Worm (Caenorhabditis elegans) whole organism, L2 larva: ENCODE measurements around the gene srx-88.

Source experiments
- F13H6.1 ChIP-seq: sonication (generic microtip); optimal IDR thresholded peaks from 2 replicates; lab custom pipeline; 2016; ENCODE audit warnings: missing genetic modification characterization, missing compliant biosample characterization
- ZK546.5 ChIP-seq: sonication (generic microtip); optimal IDR thresholded peaks from 2 replicates; lab custom pipeline; 2017; ENCODE audit warnings: missing biosample characterization, missing genetic modification characterization
- lin-11 ChIP-seq: fragments of 150-350 bp; sonication (generic microtip); optimal IDR thresholded peaks from 2 replicates; lab custom pipeline; 2014; ENCODE audit warnings: missing biosample characterization, missing genetic modification characterization, inconsistent platforms, mixed read lengths
- lin-13 ChIP-seq: fragments of 150-350 bp; optimal IDR thresholded peaks from 2 replicates; lab custom pipeline; 2014; ENCODE audit warnings: missing biosample characterization, missing genetic modification reagents, missing genetic modification characterization
- nhr-12 ChIP-seq: fragments of 150-350 bp; optimal IDR thresholded peaks from 2 replicates; lab custom pipeline; 2014; ENCODE audit warnings: missing biosample characterization, missing genetic modification characterization
- nhr-23 ChIP-seq: fragments of 150-350 bp; optimal IDR thresholded peaks from 2 replicates; lab custom pipeline; 2014; ENCODE audit warnings: missing biosample characterization, missing genetic modification reagents, missing genetic modification characterization
- nhr-237 ChIP-seq: fragments of 150-350 bp; optimal IDR thresholded peaks from 2 replicates; lab custom pipeline; 2014; ENCODE audit warnings: missing biosample characterization, missing genetic modification characterization
- unc-39 ChIP-seq: fragments of 150-350 bp; optimal IDR thresholded peaks from 2 replicates; lab custom pipeline; 2014; ENCODE audit warnings: missing biosample characterization, missing genetic modification characterization
- unc-62 ChIP-seq: fragments of 150-350 bp; optimal IDR thresholded peaks from 2 replicates; lab custom pipeline; 2014; ENCODE audit warnings: missing biosample characterization, missing genetic modification reagents, missing genetic modification characterization
- ztf-11 ChIP-seq: sonication (generic microtip); optimal IDR thresholded peaks from 2 replicates; lab custom pipeline; 2017; ENCODE audit warnings: missing biosample characterization, missing genetic modification characterization

ce11 chrV:11610049-11610448, 26.7 kb downstream of the srx-88 start, which contains the start of gene piit-1:
- TF ChIP-seq ztf-11 (tag; lab: Kevin White, UChicago) (no peak), ZK546.5 (tag; lab: Kevin White, UChicago) (no peak), lin-11 (tag; lab: Kevin White, UChicago) (no peak), nhr-12 (no peak), nhr-23 (no peak), nhr-237 (tag; lab: Kevin White, UChicago) (no peak), unc-39 (tag; lab: Kevin White, UChicago) (no peak), lin-13 (no peak), F13H6.1 (tag; lab: Kevin White, UChicago) (peak; percentile 26), unc-62 (GFP tag; lab: Kevin White, UChicago) (no peak)
